Worm (Caenorhabditis elegans) whole organism, L4/young adult: Measurements from ENCODE around the gene epic-1.

Experiments used
- W03F9.2 ChIP-seq: fragments of 150-350 bp; optimal IDR thresholded peaks from 2 replicates; lab custom pipeline; 2014; ENCODE audit warnings: missing biosample characterization, missing genetic modification characterization
- dao-5 ChIP-seq: sonication (generic microtip); optimal IDR thresholded peaks from 2 replicates; lab custom pipeline; 2016; ENCODE audit warnings: missing genotype, missing genetic modification characterization, moderate library complexity, missing compliant biosample characterization
- him-1 ChIP-seq: sonication (generic microtip); optimal IDR thresholded peaks from 2 replicates; lab custom pipeline; 2016; ENCODE audit warnings: missing genotype, missing genetic modification reagents, missing genetic modification characterization, missing compliant biosample characterization

The epic-1 gene

DNA sequence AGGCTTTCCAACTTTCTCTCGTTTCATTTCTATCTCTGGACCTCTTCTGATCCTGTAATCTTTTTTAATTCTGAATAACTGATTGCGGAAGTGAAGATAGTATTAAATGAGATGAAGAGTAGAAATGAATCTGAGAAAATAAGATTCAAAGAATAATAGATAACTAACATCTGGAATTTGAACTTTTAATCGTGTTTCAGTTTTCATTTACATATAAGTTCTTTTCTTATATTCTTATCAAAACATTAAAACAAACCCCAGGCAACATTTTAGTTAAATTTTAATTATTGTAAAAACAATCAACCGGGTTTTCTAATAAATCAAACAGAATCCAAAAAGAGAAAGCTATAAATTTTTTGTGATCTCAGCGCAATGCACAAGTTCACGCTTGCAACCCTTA lies 18.5 kb downstream of the epic-1 start:
- no peak for TF ChIP-seq W03F9.2 (tag; lab: Kevin White, UChicago)
- no peak for TF ChIP-seq dao-5 (tag; lab: Kevin White, UChicago)
- TF ChIP-seq him-1 (tag; lab: Kevin White, UChicago) = no peak

DNA sequence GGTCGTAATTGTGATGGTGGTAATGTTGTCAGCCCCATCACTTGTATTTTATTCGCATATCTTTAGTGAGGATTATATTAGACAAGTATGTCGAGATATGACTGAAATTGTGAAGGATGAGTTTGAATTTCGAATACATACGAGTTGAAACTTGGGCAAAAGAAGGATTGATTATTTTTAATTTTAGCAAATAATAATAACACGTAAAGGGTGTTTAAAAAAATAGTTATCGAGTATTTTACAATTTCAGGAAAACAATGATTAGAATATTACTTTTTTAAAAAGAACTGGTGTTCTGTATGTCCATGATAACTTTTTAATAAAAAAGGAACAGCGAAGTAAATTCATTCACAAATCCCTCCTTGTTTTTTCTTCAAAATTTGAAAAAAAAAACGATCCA lies 21.3 kb downstream of the epic-1 start, which contains the start of gene F11E6.8:
TSS of gene F11E6.8 (minus strand) at position 101 of the 400 bp plus-strand sequence.
- TF ChIP-seq W03F9.2 (tag; lab: Kevin White, UChicago) = no peak
- no peak for TF ChIP-seq him-1 (tag; lab: Kevin White, UChicago)
- TF ChIP-seq dao-5 (tag; lab: Kevin White, UChicago) = no peak

DNA sequence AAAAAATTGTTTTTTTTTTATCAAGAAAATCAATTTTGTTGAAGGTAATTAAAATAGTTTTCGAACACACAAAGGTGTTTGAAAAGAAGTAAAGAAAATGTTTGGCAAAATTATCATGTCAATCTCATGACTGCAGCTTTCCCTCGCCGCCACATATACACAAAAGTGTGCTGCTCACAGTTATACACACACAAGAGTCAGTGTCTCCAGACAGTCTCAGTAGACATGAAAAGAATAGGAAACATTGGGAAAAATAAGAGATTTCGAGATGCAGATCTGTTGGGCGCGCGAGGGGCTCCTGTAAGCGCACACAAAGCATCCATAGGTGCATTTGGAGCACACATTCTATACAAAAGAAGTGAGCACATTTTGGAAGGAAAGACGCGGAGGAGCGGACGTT lies 23.4 kb downstream of the epic-1 start:
- no peak for TF ChIP-seq him-1 (tag; lab: Kevin White, UChicago)
- no peak for TF ChIP-seq W03F9.2 (tag; lab: Kevin White, UChicago)
- no peak for TF ChIP-seq dao-5 (tag; lab: Kevin White, UChicago)

DNA sequence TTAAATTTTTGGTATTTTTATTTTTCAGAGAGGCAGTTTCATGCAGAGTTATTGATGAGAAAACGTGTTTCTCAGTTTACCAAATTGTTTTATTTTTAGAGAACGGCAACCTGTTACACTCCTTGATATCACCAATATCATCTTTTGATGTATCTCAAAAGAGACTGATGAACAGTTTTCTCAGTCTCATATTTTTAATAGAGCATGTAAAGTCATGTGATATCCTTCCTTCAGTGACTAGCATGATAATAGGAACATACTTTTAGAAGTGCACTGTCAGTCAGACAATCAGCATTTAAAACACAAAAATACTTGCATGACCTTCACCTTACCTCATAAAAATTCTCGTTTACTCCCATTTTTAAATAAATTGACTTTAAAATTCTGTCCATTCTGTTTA lies 29.2 kb downstream of the epic-1 start, which contains the start of gene F11E6.11:
TSS of gene F11E6.11 (plus strand) at position 325 of the 400 bp plus-strand sequence.
- no peak for TF ChIP-seq him-1 (tag; lab: Kevin White, UChicago)
- TF ChIP-seq W03F9.2 (tag; lab: Kevin White, UChicago) = no peak
- TF ChIP-seq dao-5 (tag; lab: Kevin White, UChicago) = no peak

- TF ChIP-seq him-1 (tag; lab: Kevin White, UChicago) (no peak), W03F9.2 (tag; lab: Kevin White, UChicago) (no peak), dao-5 (tag; lab: Kevin White, UChicago) (no peak)
Measured at ce11 chrIV:17441260-17441659, 30.5 kb downstream of the epic-1 start.

DNA sequence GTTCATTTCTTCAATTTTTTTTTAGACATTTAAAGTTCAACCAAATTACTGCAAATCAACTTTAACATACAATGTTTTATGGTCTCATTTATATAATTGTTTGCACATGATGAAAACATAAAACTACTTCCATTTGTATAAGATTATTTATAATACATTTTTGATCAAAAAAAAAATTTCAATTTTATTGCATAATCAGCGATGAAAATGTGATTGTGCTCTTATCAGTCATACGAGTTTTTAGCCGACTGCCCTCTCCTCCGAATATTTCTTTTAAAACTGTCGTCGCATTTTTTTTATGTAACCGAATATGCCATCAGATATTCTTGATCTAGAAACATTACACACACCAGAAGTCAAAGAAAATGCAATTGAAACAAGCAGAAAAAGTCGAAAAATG lies 31.3 kb downstream of the epic-1 start, which contains the start of gene F08A7.1:
TSS of gene F08A7.1 (plus strand) at position 191 of the 400 bp plus-strand sequence.
- TF ChIP-seq W03F9.2 (tag; lab: Kevin White, UChicago) = no peak
- no peak for TF ChIP-seq him-1 (tag; lab: Kevin White, UChicago)
- TF ChIP-seq dao-5 (tag; lab: Kevin White, UChicago) = no peak

- TF ChIP-seq him-1 (tag; lab: Kevin White, UChicago) (no peak), W03F9.2 (tag; lab: Kevin White, UChicago) (no peak), dao-5 (tag; lab: Kevin White, UChicago) (no peak)
Measured at ce11 chrIV:17440001-17440400, 31.7 kb downstream of the epic-1 start, which contains the start of gene C06A12.19. C06A12.19 (minus strand) TSS chrIV:17440101.

ce11 chrIV:17437038-17437437 lies 34.7 kb downstream of the epic-1 start, which contains the start of gene C06A12.8:
C06A12.8 (plus strand) TSS chrIV:17437338.
- TF ChIP-seq W03F9.2 (tag; lab: Kevin White, UChicago) (no peak), him-1 (tag; lab: Kevin White, UChicago) (no peak), dao-5 (tag; lab: Kevin White, UChicago) (no peak)

ce11 chrIV:17436552-17436951 lies 35.2 kb downstream of the epic-1 start, which contains the start of gene gcy-27:
gcy-27 (minus strand) TSS chrIV:17436652.
- TF ChIP-seq him-1 (tag; lab: Kevin White, UChicago) = no peak
- TF ChIP-seq W03F9.2 (tag; lab: Kevin White, UChicago) = no peak
- TF ChIP-seq dao-5 (tag; lab: Kevin White, UChicago) = no peak

DNA sequence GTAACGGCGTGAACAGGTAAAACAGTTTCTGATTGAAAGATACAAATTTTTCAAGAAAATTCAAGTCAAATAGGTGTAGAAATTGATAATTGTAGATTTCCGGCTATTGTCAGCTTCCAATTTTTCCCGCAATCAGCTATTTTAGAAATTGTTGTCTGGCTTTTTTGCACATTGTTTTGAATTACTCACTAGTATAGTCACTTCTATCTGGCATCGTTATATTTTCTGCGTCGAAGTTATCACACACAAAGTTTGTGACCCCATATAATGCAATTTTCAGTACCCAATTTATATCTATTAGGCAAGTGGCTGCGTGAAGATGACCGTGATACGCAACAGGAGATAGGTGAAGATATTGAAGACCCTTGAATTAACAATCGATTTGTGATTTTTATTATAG lies 36.5 kb downstream of the epic-1 start:
- no peak for TF ChIP-seq W03F9.2 (tag; lab: Kevin White, UChicago)
- no peak for TF ChIP-seq dao-5 (tag; lab: Kevin White, UChicago)
- TF ChIP-seq him-1 (tag; lab: Kevin White, UChicago) = no peak

DNA sequence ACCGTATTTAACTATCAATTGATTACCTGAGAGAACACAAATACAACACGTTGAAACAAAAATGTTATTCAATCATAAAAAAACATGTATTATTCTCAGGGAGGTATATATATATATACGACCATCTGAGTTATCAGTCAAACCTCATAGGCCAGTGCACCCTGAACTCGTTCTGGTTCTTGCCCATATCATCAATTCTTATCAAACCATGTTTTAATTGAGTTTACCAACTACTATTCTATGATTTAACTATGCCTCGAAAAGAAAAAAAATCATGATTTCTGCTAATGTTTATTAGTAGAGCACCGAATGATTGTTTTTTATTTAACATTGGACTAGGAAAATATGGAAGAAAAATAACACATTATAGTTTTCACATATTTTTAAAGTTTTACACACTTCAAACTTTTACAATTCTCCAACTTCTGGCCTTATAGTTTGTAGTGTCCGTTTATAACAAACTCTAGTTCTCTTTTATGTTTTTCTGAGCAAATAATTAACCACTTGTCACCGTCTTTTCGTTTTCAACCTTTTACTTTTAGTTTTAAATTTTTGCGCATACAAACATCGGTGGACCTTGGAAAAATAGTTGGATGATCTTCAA lies 39.4 kb downstream of the epic-1 start:
- TF ChIP-seq him-1 (tag; lab: Kevin White, UChicago) (no peak), dao-5 (tag; lab: Kevin White, UChicago) (no peak), W03F9.2 (tag; lab: Kevin White, UChicago) (no peak)

- TF ChIP-seq him-1 (tag; lab: Kevin White, UChicago) (no peak), dao-5 (tag; lab: Kevin White, UChicago) (no peak), W03F9.2 (tag; lab: Kevin White, UChicago) (no peak)
Measured at ce11 chrIV:17431287-17431686, 40.4 kb downstream of the epic-1 start, which contains the start of gene lact-6. lact-6 (minus strand) TSS chrIV:17431387.

DNA sequence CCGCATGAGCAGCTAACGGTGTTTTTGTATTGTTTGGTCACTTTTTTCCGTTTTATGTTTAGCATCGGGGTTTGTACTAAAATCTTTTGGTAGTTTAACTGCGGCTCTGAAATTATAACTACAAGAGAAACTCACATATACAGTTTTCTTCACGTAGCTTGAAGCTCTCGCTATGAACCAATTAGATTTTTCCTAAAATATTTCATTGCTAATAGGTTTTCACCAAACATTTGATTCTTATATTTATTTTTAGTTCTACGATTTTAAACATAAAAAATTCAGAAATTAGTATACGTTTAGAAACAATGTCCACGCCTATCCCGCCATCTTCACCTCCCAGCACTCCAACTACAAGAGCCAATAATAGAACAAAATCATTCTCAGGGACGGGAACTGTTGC lies 44.3 kb downstream of the epic-1 start, which contains the start of gene C06A12.3:
TSS of gene C06A12.3 (plus strand) at position 301 of the 400 bp plus-strand sequence.
- TF ChIP-seq him-1 (tag; lab: Kevin White, UChicago) (no peak), dao-5 (tag; lab: Kevin White, UChicago) (no peak), W03F9.2 (tag; lab: Kevin White, UChicago) (no peak)
